Worm (Caenorhabditis elegans): ENCODE measurements around the gene wee-1.1.

wee-1.1 gene

DNA sequence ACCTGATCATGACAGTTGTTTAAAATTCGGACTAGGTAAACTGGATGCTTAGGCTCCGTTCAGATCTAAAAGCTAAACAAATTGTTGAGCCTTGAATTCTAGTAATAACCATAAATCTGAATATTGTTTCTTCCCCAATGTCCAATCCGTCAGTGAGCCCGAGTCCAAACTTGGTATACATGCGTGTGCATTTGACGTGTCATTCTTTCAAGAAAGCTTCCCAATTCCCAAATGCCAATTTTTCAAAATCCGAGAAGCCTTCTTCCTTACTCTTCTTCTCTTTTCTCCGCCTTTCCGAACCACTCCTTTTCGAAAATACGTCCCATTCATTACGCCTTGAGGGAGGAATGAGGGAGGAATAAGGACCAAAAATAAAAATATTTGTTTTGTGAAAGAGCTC is 6.7 kb downstream of the wee-1.1 start (continued):
- TF ChIP-seq F57C9.4 (tag; optimal IDR thresholded peaks at IDR 0.05), result no peak

DNA sequence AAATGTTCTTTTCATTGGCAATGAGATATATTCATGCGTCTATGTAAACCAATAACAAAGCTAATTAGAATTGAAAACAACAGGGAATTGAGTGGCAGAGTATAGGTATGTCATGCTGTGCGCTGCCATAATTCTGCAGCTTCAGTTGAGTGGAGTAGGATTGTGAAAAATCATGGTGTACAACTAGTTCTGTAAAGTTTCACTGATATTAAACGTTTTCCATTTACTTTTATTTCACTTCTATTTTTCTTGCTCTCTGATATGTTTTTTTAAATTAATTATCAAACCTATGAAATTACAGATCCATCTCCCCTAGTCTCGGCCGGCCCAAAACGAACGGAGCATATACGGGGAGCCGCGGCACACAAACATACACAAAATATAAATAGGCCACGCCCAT is 7.7 kb downstream of the wee-1.1 start, which contains the start of gene exc-7:
Gene exc-7, plus strand, starts transcription at position 301 of the 400 bp plus-strand sequence.
- TF ChIP-seq lin-35 (GFP tag; optimal IDR thresholded peaks at IDR 0.05) (no peak), lin-40 (tag; optimal IDR thresholded peaks at IDR 0.05) (no peak), C06A6.2 (GFP tag; conservative IDR thresholded peaks at IDR 0.05) (no peak), nhr-90 (tag; optimal IDR thresholded peaks at IDR 0.05) (no peak)

- TF ChIP-seq zfh-2 (GFP tag; conservative IDR thresholded peaks at IDR 0.05) (0 out of 2 replicates have a peak, but pooled peaks have one; percentile 16), chd-7 (tag; optimal IDR thresholded peaks at IDR 0.05) (peak; percentile 13), egl-18 (GFP tag; IDR thresholded peaks at IDR 0.05) (0 out of 2 replicates have a peak, but pooled peaks have one; percentile 27), ceh-27 (GFP tag; optimal IDR thresholded peaks at IDR 0.05) (peak; percentile 14), Y79H2A.3 (GFP tag; conservative IDR thresholded peaks at IDR 0.05) (no peak), attf-3 (GFP tag; conservative IDR thresholded peaks at IDR 0.05) (no peak), mcd-1 (GFP tag; IDR thresholded peaks at IDR 0.05) (no peak)
Observed at ce11 chrII:9574406-9574805, 9.0 kb downstream of the wee-1.1 start.

DNA sequence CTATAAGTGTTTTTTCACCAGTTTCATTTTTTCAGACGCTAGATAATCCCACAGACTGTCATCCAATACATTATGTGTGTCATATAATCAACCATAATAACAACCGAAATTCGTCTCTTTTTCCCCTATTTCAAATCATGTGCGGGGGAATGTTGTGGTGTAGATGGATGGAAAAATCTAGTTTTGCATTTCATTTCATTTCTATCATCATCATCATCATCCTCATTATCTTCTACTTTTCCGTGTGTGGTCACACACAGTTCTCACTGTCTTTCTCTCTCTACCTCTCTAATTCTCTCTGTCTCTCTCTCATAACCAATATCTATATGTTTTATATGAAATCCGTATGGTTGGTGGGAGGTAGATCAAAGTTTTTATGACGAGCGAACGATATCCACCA is 9.9 kb downstream of the wee-1.1 start:
- TF ChIP-seq attf-5 (GFP tag; optimal IDR thresholded peaks at IDR 0.05), result no peak
- TF ChIP-seq B0336.3 (GFP tag; IDR thresholded peaks at IDR 0.05), result no peak
- no peak for TF ChIP-seq lir-1 (GFP tag; conservative IDR thresholded peaks at IDR 0.05)
- TF ChIP-seq lsl-1 (GFP tag; optimal IDR thresholded peaks at IDR 0.05), result no peak
- no peak for TF ChIP-seq ZK185.1 (tag; optimal IDR thresholded peaks at IDR 0.05; ENCODE audit: poor library complexity, severe bottlenecking)
- no peak for TF ChIP-seq die-1 (tag; optimal IDR thresholded peaks at IDR 0.05)
- no peak for TF ChIP-seq F57A8.1 (GFP tag; optimal IDR thresholded peaks at IDR 0.05)
- TF ChIP-seq fkh-3 (tag; optimal IDR thresholded peaks at IDR 0.05), result no peak
- TF ChIP-seq nhr-179 (tag; optimal IDR thresholded peaks at IDR 0.05), result no peak
- TF ChIP-seq egrh-3 (GFP tag; IDR thresholded peaks at IDR 0.05), result no peak
- TF ChIP-seq Y56A3A.18 (GFP tag; IDR thresholded peaks at IDR 0.05), result no peak
- no peak for TF ChIP-seq madf-8 (GFP tag; conservative IDR thresholded peaks at IDR 0.05)
- TF ChIP-seq K12H6.12 (tag; optimal IDR thresholded peaks at IDR 0.05), result no peak
- TF ChIP-seq ceh-91 (GFP tag; IDR thresholded peaks at IDR 0.05), result no peak

DNA sequence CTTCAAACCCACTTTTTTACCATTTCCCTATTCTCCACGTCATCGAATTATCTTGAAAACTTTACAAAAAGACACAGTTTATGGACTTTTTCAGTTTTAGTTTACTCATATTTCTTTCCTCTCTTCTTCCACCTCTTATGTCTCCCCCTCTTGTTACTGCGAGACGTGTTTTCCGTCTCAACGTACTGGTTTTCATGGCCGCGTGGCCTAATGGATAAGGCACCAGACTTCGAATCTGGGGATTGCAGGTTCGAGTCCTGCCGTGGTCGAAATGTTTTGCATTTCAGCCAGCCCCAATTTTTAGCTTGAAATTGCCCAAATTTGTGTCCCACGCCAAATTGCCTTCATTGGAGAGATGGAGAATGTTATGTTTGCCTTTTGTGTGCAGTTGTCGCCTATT is 17.3 kb downstream of the wee-1.1 start:
- peak; percentile 90 for TF ChIP-seq nhr-90 (tag; optimal IDR thresholded peaks at IDR 0.05)
- peak; percentile 97 for TF ChIP-seq ztf-25 (GFP tag; IDR thresholded peaks at IDR 0.05)
- peak; percentile 68 for TF ChIP-seq hrde-1 (tag; optimal IDR thresholded peaks at IDR 0.05; ENCODE audit: borderline replicate concordance)
- no peak for TF ChIP-seq akir-1 (GFP tag; optimal IDR thresholded peaks at IDR 0.05)
- no peak for TF ChIP-seq attf-6 (GFP tag; IDR thresholded peaks at IDR 0.05)
- TF ChIP-seq sptf-2 (GFP tag; optimal IDR thresholded peaks at IDR 0.05), result peak; percentile 12
- peak; percentile 83 for TF ChIP-seq F52B5.7 (tag; optimal IDR thresholded peaks at IDR 0.05)
- TF ChIP-seq nfyb-1 (GFP tag; IDR thresholded peaks at IDR 0.05), result peak; percentile 87
- TF ChIP-seq Y79H2A.3 (GFP tag; conservative IDR thresholded peaks at IDR 0.05), result 0 out of 2 replicates have a peak, but pooled peaks have one; percentile 51
- peak; percentile 83 for TF ChIP-seq rpc-1 (optimal IDR thresholded peaks at IDR 0.05)
- peak; percentile 95 for TF ChIP-seq rpc-1 (tag; optimal IDR thresholded peaks at IDR 0.05)
- peak; percentile 93 for TF ChIP-seq B0261.1 (tag; optimal IDR thresholded peaks at IDR 0.05)
- TF ChIP-seq F22D6.2 (tag; optimal IDR thresholded peaks at IDR 0.05), result no peak
- TF ChIP-seq rcor-1 (GFP tag; IDR thresholded peaks at IDR 0.05), result peak; percentile 72
- TF ChIP-seq Y53F4B.3 (GFP tag; IDR thresholded peaks at IDR 0.05), result no peak
- TF ChIP-seq lin-54 (GFP tag; optimal IDR thresholded peaks at IDR 0.05), result peak; percentile 48
- no peak for TF ChIP-seq F55B11.4 (tag; optimal IDR thresholded peaks at IDR 0.05; ENCODE audit: borderline replicate concordance, insufficient read depth)
- TF ChIP-seq attf-3 (GFP tag; conservative IDR thresholded peaks at IDR 0.05), result peak; percentile 72
- TF ChIP-seq ceh-27 (GFP tag; optimal IDR thresholded peaks at IDR 0.05), result peak; percentile 79
- TF ChIP-seq mcd-1 (GFP tag; IDR thresholded peaks at IDR 0.05), result peak; percentile 63
- no peak for TF ChIP-seq nfya-2 (GFP tag; IDR thresholded peaks at IDR 0.05)
- TF ChIP-seq Y53G8AR.9 (GFP tag; conservative IDR thresholded peaks at IDR 0.05), result peak; percentile 65; the same call in 1 of the 2 replicates
